Fruit fly (Drosophila melanogaster) Kc167 (cell line): Measurements from ENCODE around the gene CG8564.

Experiments used
- Myc ChIP-seq: fragments of >200 bp; optimal IDR thresholded peaks from 2 replicates; lab custom pipeline; 2017; ENCODE audit warnings: missing external identifiers
- Sin3A ChIP-seq: fragments of >200 bp; optimal IDR thresholded peaks from 2 replicates; lab custom pipeline; 2018; ENCODE audit warnings: missing external identifiers
- h ChIP-seq: fragments of >200 bp; optimal IDR thresholded peaks from 3 replicates; lab custom pipeline; 2018; ENCODE audit warnings: missing external identifiers
- insv ChIP-seq: fragments of >200 bp; optimal IDR thresholded peaks from 3 replicates; lab custom pipeline; 2018; ENCODE audit warnings: missing external identifiers
- psq ChIP-seq: fragments of >200 bp; optimal IDR thresholded peaks from 2 replicates; lab custom pipeline; 2017; ENCODE audit warnings: missing external identifiers
- ttk ChIP-seq: sonication (Bioruptor generic); optimal IDR thresholded peaks from 2 replicates; lab custom pipeline; 2017; ENCODE audit warnings: missing external identifiers

Gene CG8564

dm6 chr3L:7387814-7388213 lies at the start of gene CG8564:
TSS of gene CG8564 (minus strand) at chr3L:7387914.
- TF ChIP-seq Sin3A (lab: Kevin White, UChicago) (no peak), ttk (lab: Kevin White, UChicago) (no peak)

- TF ChIP-seq psq (no peak), ttk (lab: Kevin White, UChicago) (no peak), Myc (no peak), insv (no peak), Sin3A (lab: Kevin White, UChicago) (no peak), h (lab: Kevin White, UChicago) (no peak)
These were observed 49.7 kb upstream of the CG8564 start, which contains the start of gene CG14835 for dm6 chr3L:7437366-7437765. TSS of gene CG14835 (minus strand) at chr3L:7437466.

dm6 chr3L:7434715-7435653 lies 47.3 kb upstream of the CG8564 start, which contains the start of gene Rac2:
TSS of gene Rac2 (minus strand) at chr3L:7435190.
- TF ChIP-seq h (lab: Kevin White, UChicago) = no peak
- TF ChIP-seq Sin3A (lab: Kevin White, UChicago) = no peak
- no peak for TF ChIP-seq psq
- TF ChIP-seq insv = no peak
- TF ChIP-seq Myc = no peak
- TF ChIP-seq ttk (lab: Kevin White, UChicago) = no peak

dm6 chr3L:7434198-7434597 lies 46.5 kb upstream of the CG8564 start:
- TF ChIP-seq ttk (lab: Kevin White, UChicago) = no peak
- no peak for TF ChIP-seq Sin3A (lab: Kevin White, UChicago)

- TF ChIP-seq Sin3A (lab: Kevin White, UChicago) (no peak), psq (no peak), Myc (no peak), ttk (lab: Kevin White, UChicago) (no peak), h (lab: Kevin White, UChicago) (no peak), insv (no peak)
These were observed 45.7 kb upstream of the CG8564 start for dm6 chr3L:7433325-7433827.

dm6 chr3L:7432811-7433324 lies 45.2 kb upstream of the CG8564 start:
- TF ChIP-seq Sin3A (lab: Kevin White, UChicago) (no peak), ttk (lab: Kevin White, UChicago) (no peak), h (lab: Kevin White, UChicago) (no peak), psq (no peak), insv (no peak), Myc (no peak)

- TF ChIP-seq Sin3A (lab: Kevin White, UChicago) (no peak), h (lab: Kevin White, UChicago) (no peak), ttk (lab: Kevin White, UChicago) (no peak), insv (no peak), psq (no peak), Myc (no peak)
These were observed 44.6 kb upstream of the CG8564 start for dm6 chr3L:7432265-7432664.

dm6 chr3L:7423517-7423916 lies 35.8 kb upstream of the CG8564 start, which contains the start of gene CG42458:
TSS of gene CG42458 (plus strand) at chr3L:7423827.
- TF ChIP-seq ttk (lab: Kevin White, UChicago) (no peak), Myc (no peak), Sin3A (lab: Kevin White, UChicago) (no peak), insv (no peak), psq (no peak), h (lab: Kevin White, UChicago) (no peak)

- TF ChIP-seq psq = no peak
- TF ChIP-seq ttk (lab: Kevin White, UChicago) = no peak
- TF ChIP-seq h (lab: Kevin White, UChicago) = no peak
- no peak for TF ChIP-seq Myc
- no peak for TF ChIP-seq insv
- TF ChIP-seq Sin3A (lab: Kevin White, UChicago) = no peak
These were observed 34.9 kb upstream of the CG8564 start for dm6 chr3L:7422578-7422977.

dm6 chr3L:7404081-7404480 lies 16.4 kb upstream of the CG8564 start, which contains the start of gene CG8560:
TSS of gene CG8560 (minus strand) at chr3L:7404181.
- TF ChIP-seq Sin3A (lab: Kevin White, UChicago) = no peak
- TF ChIP-seq psq = no peak
- no peak for TF ChIP-seq insv
- no peak for TF ChIP-seq ttk (lab: Kevin White, UChicago)
- no peak for TF ChIP-seq Myc

- TF ChIP-seq ttk (lab: Kevin White, UChicago) = no peak
- TF ChIP-seq Sin3A (lab: Kevin White, UChicago) = no peak
- TF ChIP-seq insv = no peak
- no peak for TF ChIP-seq psq
- TF ChIP-seq h (lab: Kevin White, UChicago) = no peak
- TF ChIP-seq Myc = no peak
These were observed 14.3 kb upstream of the CG8564 start for dm6 chr3L:7401972-7402371.

dm6 chr3L:7399770-7400169 lies 12.1 kb upstream of the CG8564 start, which contains the start of gene CG18417:
TSS of gene CG18417 (plus strand) at chr3L:7400070.
- TF ChIP-seq h (lab: Kevin White, UChicago) = no peak
- TF ChIP-seq psq = no peak
- TF ChIP-seq ttk (lab: Kevin White, UChicago) = no peak
- TF ChIP-seq Myc = no peak
- TF ChIP-seq Sin3A (lab: Kevin White, UChicago) = no peak
- no peak for TF ChIP-seq insv
